Worm (Caenorhabditis elegans) whole organism, young adult: ENCODE results near the gene trr-1.
A peak's percentile ranks its signal among the peaks of the same experiment; 100 is the strongest.

Source experiments
- B0336.3 ChIP-seq: fragments of 200-800 bp; sonication (Bioruptor generic); IDR thresholded peaks from 2 replicates; pipeline ENCODE4 v1.3.6; 2022; ENCODE audit warnings: missing genetic modification characterization, missing compliant biosample characterization
- F37B4.10 ChIP-seq: fragments of 200-800 bp; sonication (Bioruptor generic); IDR thresholded peaks from 2 replicates; pipeline ENCODE4 v1.3.6; 2022; ENCODE audit warnings: missing genetic modification characterization, missing compliant biosample characterization
- F39B2.1 ChIP-seq: fragments of 200-800 bp; sonication (Bioruptor generic); IDR thresholded peaks from 2 replicates; pipeline ENCODE4 v1.3.6; 2022; ENCODE audit warnings: missing genetic modification reagents, missing genetic modification characterization, missing compliant biosample characterization
- Y53F4B.3 ChIP-seq: fragments of 200-800 bp; sonication (Bioruptor generic); IDR thresholded peaks from 2 replicates; pipeline ENCODE4 v1.3.6; 2022; ENCODE audit warnings: missing genetic modification reagents, missing genetic modification characterization, missing compliant biosample characterization
- attf-3 ChIP-seq: fragments of 200-800 bp; sonication (Bioruptor generic); conservative IDR thresholded peaks from 2 replicates; pipeline ENCODE4 v1.3.6; 2022; ENCODE audit warnings: missing genetic modification reagents, missing genetic modification characterization, missing compliant biosample characterization
- attf-6 ChIP-seq: fragments of 200-800 bp; sonication (Bioruptor generic); IDR thresholded peaks from 2 replicates; pipeline ENCODE4 v1.3.6; 2022; ENCODE audit warnings: missing genetic modification reagents, missing genetic modification characterization, missing compliant biosample characterization
- cebp-1 ChIP-seq, 2 experiments: fragments of 200-800 bp in 1 of 2; sonication (Bioruptor generic) in 1 of 2; sonication (generic microtip) in 1 of 2; IDR thresholded peaks in 1 of 2; optimal IDR thresholded peaks in 1 of 2; 2 replicates each; pipeline versions ENCODE4 v1.3.6 to Lab custom; 2017 to 2022; ENCODE audit warnings: missing compliant biosample characterization in 2 of 2, missing genetic modification characterization in 2 of 2, mild to moderate bottlenecking in 1 of 2, missing genetic modification reagents in 1 of 2, moderate library complexity in 1 of 2
- efl-1 ChIP-seq: fragments of 150-350 bp; optimal IDR thresholded peaks from 2 replicates; lab custom pipeline; 2014; ENCODE audit warnings: missing biosample characterization, missing genetic modification reagents, missing genetic modification characterization
- ekl-4 ChIP-seq: fragments of 200-800 bp; sonication (Bioruptor generic); IDR thresholded peaks from 2 replicates; pipeline ENCODE4 v1.3.6; 2022; ENCODE audit warnings: missing genetic modification reagents, missing genetic modification characterization, missing compliant biosample characterization
- fkh-3 ChIP-seq: sonication (generic microtip); optimal IDR thresholded peaks from 2 replicates; lab custom pipeline; 2016; ENCODE audit warnings: mild to moderate bottlenecking, missing genetic modification characterization, missing compliant biosample characterization
- gei-17 ChIP-seq: fragments of 200-800 bp; sonication (Bioruptor generic); optimal IDR thresholded peaks from 2 replicates; lab custom pipeline; 2018; ENCODE audit warnings: mild to moderate bottlenecking, missing genetic modification characterization, missing compliant biosample characterization
- hmg-1.2 ChIP-seq: fragments of 200-800 bp; sonication (Bioruptor generic); IDR thresholded peaks from 2 replicates; pipeline ENCODE4 v1.3.6; 2022; ENCODE audit warnings: missing genetic modification reagents, missing genetic modification characterization, missing compliant biosample characterization
- lin-26 ChIP-seq: fragments of 200-800 bp; sonication (Bioruptor generic); IDR thresholded peaks from 2 replicates; pipeline ENCODE4 v1.3.6; 2022; ENCODE audit warnings: missing genetic modification reagents, missing genetic modification characterization, missing compliant biosample characterization
- lin-35 ChIP-seq, 3 experiments: fragments of 150-350 bp in 2 of 3; sonication (generic microtip) in 1 of 3; optimal IDR thresholded peaks; 2 replicates each; lab custom pipeline; 2014 to 2018; ENCODE audit warnings: missing biosample characterization in 3 of 3, missing genetic modification characterization in 3 of 3, missing genetic modification reagents in 3 of 3
- lin-40 ChIP-seq: sonication (generic microtip); optimal IDR thresholded peaks from 2 replicates; lab custom pipeline; 2016; ENCODE audit warnings: missing genetic modification characterization, mild to moderate bottlenecking, missing compliant biosample characterization, missing genotype, missing genetic modification reagents
- lsy-27 ChIP-seq: sonication (generic microtip); optimal IDR thresholded peaks from 2 replicates; lab custom pipeline; 2017; ENCODE audit warnings: missing genetic modification characterization, mild to moderate bottlenecking, missing compliant biosample characterization, antibody characterized with exemption, missing genotype, borderline replicate concordance; ENCODE audit not compliant: insufficient read depth
- madf-6 ChIP-seq: fragments of 200-800 bp; sonication (Bioruptor generic); IDR thresholded peaks from 2 replicates; pipeline ENCODE4 v1.3.6; 2022; ENCODE audit warnings: missing genetic modification reagents, missing genetic modification characterization, missing compliant biosample characterization
- mcd-1 ChIP-seq: fragments of 200-800 bp; sonication (Bioruptor generic); IDR thresholded peaks from 2 replicates; pipeline ENCODE4 v1.3.6; 2022; ENCODE audit warnings: missing genetic modification reagents, missing genetic modification characterization, missing compliant biosample characterization
- mes-4 ChIP-seq: sonication (generic microtip); optimal IDR thresholded peaks from 2 replicates; lab custom pipeline; 2016; ENCODE audit warnings: missing genotype, missing genetic modification characterization, missing compliant biosample characterization
- nhr-27 ChIP-seq: fragments of 200-800 bp; sonication (Bioruptor generic); optimal IDR thresholded peaks from 2 replicates; lab custom pipeline; 2018; ENCODE audit warnings: mild to moderate bottlenecking, missing genetic modification characterization, moderate library complexity, missing compliant biosample characterization
- nhr-80 ChIP-seq: sonication (generic microtip); optimal IDR thresholded peaks from 2 replicates; lab custom pipeline; 2016; ENCODE audit warnings: missing genetic modification characterization, missing compliant biosample characterization
- rcor-1 ChIP-seq: fragments of 200-800 bp; sonication (Bioruptor generic); IDR thresholded peaks from 2 replicates; pipeline ENCODE4 v1.3.6; 2022; ENCODE audit warnings: missing genetic modification reagents, missing genetic modification characterization, missing compliant biosample characterization
- snpc-1.1 ChIP-seq: sonication (generic microtip); optimal IDR thresholded peaks from 2 replicates; lab custom pipeline; 2017; ENCODE audit warnings: missing genetic modification characterization, mild to moderate bottlenecking, missing compliant biosample characterization, antibody characterized with exemption, moderate library complexity, missing genotype, missing genetic modification reagents; ENCODE audit not compliant: insufficient read depth
- snpc-3.4 ChIP-seq: sonication (generic microtip); optimal IDR thresholded peaks from 2 replicates; lab custom pipeline; 2017; ENCODE audit warnings: missing genetic modification characterization, mild to moderate bottlenecking, missing compliant biosample characterization, antibody characterized with exemption, moderate library complexity, missing genotype, missing genetic modification reagents
- snpc-4 ChIP-seq, 5 experiments: fragments of 150-350 bp in 1 of 5; sonication (generic microtip) in 4 of 5; optimal IDR thresholded peaks; 2 replicates each; lab custom pipeline; 2014 to 2018; ENCODE audit warnings: missing genetic modification characterization in 5 of 5, missing biosample characterization in 3 of 5, antibody characterized with exemption in 2 of 5, mild to moderate bottlenecking in 2 of 5, missing compliant biosample characterization in 2 of 5, missing genotype in 2 of 5, moderate library complexity in 2 of 5, missing genetic modification reagents in 1 of 5
- somi-1 ChIP-seq: fragments of 200-800 bp; sonication (Bioruptor generic); optimal IDR thresholded peaks from 2 replicates; lab custom pipeline; 2018; ENCODE audit warnings: mild to moderate bottlenecking, missing genetic modification characterization, missing compliant biosample characterization
- sptf-2 ChIP-seq: fragments of 200-800 bp; sonication (Bioruptor generic); optimal IDR thresholded peaks from 2 replicates; lab custom pipeline; 2018; ENCODE audit warnings: mild to moderate bottlenecking, missing genetic modification characterization, missing compliant biosample characterization
- tbp1 ChIP-seq: fragments of 200-800 bp; sonication (Bioruptor generic); optimal IDR thresholded peaks from 2 replicates; lab custom pipeline; 2018; ENCODE audit warnings: mild to moderate bottlenecking, missing genetic modification characterization, missing compliant biosample characterization
- tlf-1 ChIP-seq: fragments of 200-800 bp; sonication (Bioruptor generic); optimal IDR thresholded peaks from 2 replicates; lab custom pipeline; 2018; ENCODE audit warnings: mild to moderate bottlenecking, missing genetic modification characterization, missing compliant biosample characterization
- zfh-2 ChIP-seq: fragments of 200-800 bp; sonication (Bioruptor generic); conservative IDR thresholded peaks from 2 replicates; pipeline ENCODE4 v1.3.6; 2022; ENCODE audit warnings: missing genetic modification reagents, missing genetic modification characterization, missing compliant biosample characterization
- zim-3 ChIP-seq: sonication (generic microtip); optimal IDR thresholded peaks from 2 replicates; lab custom pipeline; 2017; ENCODE audit warnings: mild to moderate bottlenecking, missing genetic modification characterization, moderate library complexity, missing compliant biosample characterization
- ztf-18 ChIP-seq: sonication (generic microtip); optimal IDR thresholded peaks from 2 replicates; lab custom pipeline; 2016; ENCODE audit warnings: missing genotype, mild to moderate bottlenecking, missing genetic modification characterization, missing compliant biosample characterization
- ztf-22 ChIP-seq: fragments of 200-800 bp; sonication (Bioruptor generic); optimal IDR thresholded peaks from 2 replicates; lab custom pipeline; 2018; ENCODE audit warnings: mild to moderate bottlenecking, missing genetic modification characterization, moderate library complexity, missing compliant biosample characterization
- ztf-26 ChIP-seq: sonication (generic microtip); optimal IDR thresholded peaks from 2 replicates; lab custom pipeline; 2017; ENCODE audit warnings: missing genetic modification characterization, missing compliant biosample characterization

trr-1 gene

DNA sequence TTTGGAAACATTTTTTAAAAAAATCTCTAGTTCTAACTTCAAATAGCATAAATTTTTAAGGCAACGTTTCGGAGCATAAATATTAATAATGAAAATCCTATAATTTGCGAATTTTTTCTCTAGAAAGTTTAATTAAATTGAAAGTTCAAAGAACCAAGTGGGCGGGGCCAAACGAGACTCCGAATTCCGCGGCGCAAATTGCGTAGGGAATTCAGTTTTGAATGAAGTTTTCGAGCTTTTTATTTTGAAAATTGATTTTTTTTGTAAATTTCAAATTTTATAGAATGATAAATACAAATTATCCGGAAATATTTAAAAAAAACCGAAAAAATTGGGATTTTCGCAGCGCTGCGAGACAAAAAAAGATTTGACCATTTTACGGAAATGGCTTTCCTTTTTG is 45.1 kb upstream of the trr-1 start:
- TF ChIP-seq mcd-1 (GFP tag; lab: Robert Waterston, UW) (no peak), attf-3 (GFP tag; lab: Robert Waterston, UW) (peak; percentile 84)
- TF ChIP-seq, all 124 proteins: peak for 1

DNA sequence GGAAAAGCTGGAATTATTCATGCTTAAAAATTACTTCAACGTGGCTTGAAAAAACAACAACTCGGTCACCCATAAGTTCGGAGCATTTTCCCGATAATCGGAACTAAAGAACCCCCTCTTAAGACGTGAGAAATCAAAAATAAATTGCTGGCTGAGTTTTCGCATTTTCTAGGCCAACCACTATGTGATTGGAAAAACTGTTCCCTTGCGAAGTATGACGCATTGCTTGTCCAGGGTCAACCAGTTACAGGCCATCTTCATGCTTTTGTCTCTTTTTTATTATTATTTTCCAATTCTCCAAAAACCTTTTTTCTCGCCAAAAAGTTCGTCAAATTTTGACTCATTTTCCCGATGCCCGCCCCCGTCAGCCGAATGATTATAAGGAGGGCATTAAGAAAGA is 44.4 kb upstream of the trr-1 start, which contains the start of gene F13D12.3:
Gene F13D12.3, plus strand, starts transcription at position 301 of the 400 bp plus-strand sequence.
- TF ChIP-seq ekl-4 (GFP tag; lab: Robert Waterston, UW) (no peak), tbp1 (GFP tag; lab: Kevin White, UChicago) (no peak), Y53F4B.3 (GFP tag; lab: Robert Waterston, UW) (no peak), nhr-27 (tag; lab: Kevin White, UChicago) (no peak), ztf-18 (tag; lab: Kevin White, UChicago) (no peak), efl-1 (GFP tag; lab: Kevin White, UChicago) (no peak), mes-4 (tag; lab: Kevin White, UChicago) (no peak), ztf-26 (tag; lab: Kevin White, UChicago) (no peak), F39B2.1 (GFP tag; lab: Robert Waterston, UW) (no peak), attf-6 (GFP tag; lab: Robert Waterston, UW) (no peak), gei-17 (GFP tag; lab: Kevin White, UChicago) (no peak)

DNA sequence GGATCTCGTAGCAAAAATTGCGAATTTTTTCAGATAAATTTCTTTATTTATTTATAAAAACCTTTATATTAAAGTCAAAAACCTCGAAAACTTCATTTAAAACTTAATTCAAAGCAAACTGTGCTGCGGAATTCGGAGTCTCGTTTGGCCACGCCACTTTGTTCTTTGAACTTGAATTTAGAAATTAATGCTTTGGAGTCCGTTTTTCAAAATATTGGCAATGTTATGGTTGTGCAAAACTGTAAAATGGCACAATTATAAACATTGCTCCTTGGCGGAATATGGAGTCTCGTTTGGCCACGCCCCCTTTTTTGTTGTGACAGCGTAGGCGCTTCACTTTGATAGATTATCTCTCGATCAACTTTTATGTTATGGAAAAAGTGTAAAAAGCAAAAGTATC is 43.8 kb upstream of the trr-1 start:
- no peak for TF ChIP-seq zim-3 (tag; lab: Kevin White, UChicago)
- TF ChIP-seq attf-3 (GFP tag; lab: Robert Waterston, UW) = peak; percentile 78

DNA sequence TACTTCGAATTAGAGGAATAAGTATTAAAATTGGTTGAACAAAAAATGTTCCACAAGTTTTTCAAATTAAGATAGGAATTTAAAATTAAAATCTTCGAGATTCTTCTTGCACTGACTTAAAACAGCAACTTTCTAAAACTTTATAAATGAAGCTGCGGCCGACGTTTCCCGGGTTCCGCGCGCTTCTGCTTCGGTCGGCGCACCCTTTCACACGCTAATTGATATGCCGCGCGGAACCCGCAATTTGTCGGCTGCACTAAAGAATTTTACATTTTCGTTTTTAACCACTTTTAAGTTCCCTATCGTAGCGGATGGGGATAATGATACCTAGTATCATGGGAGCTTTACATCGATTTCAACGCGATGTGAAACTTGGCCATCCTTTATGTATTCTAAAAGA is 39.0 kb upstream of the trr-1 start:
- TF ChIP-seq nhr-80 (tag; lab: Kevin White, UChicago) = no peak
- peak; percentile 84 for TF ChIP-seq snpc-1.1
- peak; percentile 33 for TF ChIP-seq snpc-3.4 (tag; lab: Kevin White, UChicago)
- peak; percentile 56 for TF ChIP-seq hmg-1.2 (GFP tag; lab: Robert Waterston, UW)
- TF ChIP-seq madf-6 = peak; percentile 6; the same call in 1 of the 2 replicates
- peak; percentile 79 for TF ChIP-seq snpc-4 (GFP tag; optimal IDR thresholded peaks at IDR 0.05; lab: Kevin White, UChicago)
- peak; percentile 57 to 96 (median 88) for TF ChIP-seq snpc-4 (tag; optimal IDR thresholded peaks at IDR 0.05; lab: Kevin White, UChicago)
- TF ChIP-seq ztf-22 (GFP tag; lab: Kevin White, UChicago) = no peak
- TF ChIP-seq sptf-2 (GFP tag; lab: Kevin White, UChicago) = no peak
- TF ChIP-seq, all 124 proteins: peak for 5

DNA sequence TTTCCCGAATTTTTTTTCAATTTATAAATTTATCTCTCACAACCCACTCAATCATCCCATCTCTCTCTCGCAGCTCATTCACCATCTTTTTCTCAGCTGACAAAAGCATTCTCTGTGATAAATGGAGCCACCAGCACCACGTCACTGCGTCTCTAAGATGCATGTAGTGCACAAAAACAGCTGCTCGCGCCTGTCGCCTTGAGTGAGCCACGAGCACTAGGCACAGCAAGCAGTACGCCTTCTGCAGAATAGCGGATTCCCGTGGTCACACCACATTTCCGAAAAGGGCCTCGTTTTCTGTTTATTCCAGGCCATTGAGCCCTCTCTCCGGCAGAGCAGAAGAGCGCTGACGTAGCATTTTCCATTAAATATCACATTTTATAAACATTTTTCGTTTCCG is 37.8 kb upstream of the trr-1 start, which contains the start of gene F13D12.10:
Gene F13D12.10, plus strand, starts transcription at position 231 of the 400 bp plus-strand sequence.
- TF ChIP-seq F37B4.10 = no peak
- no peak for TF ChIP-seq cebp-1 (GFP tag; IDR thresholded peaks at IDR 0.05; lab: Robert Waterston, UW)
- peak; percentile 6 for TF ChIP-seq cebp-1 (tag; optimal IDR thresholded peaks at IDR 0.05; lab: Kevin White, UChicago)
- no peak for TF ChIP-seq mcd-1 (GFP tag; lab: Robert Waterston, UW)
- no peak for TF ChIP-seq rcor-1
- no peak for TF ChIP-seq lin-40
- no peak for TF ChIP-seq lin-35 (GFP tag; optimal IDR thresholded peaks at IDR 0.05; lab: Kevin White, UChicago)
- TF ChIP-seq B0336.3 (GFP tag; lab: Robert Waterston, UW) = no peak
- TF ChIP-seq zfh-2 (GFP tag; lab: Robert Waterston, UW) = peak; percentile 75
- TF ChIP-seq fkh-3 (tag; lab: Kevin White, UChicago) = no peak
- TF ChIP-seq somi-1 (GFP tag; lab: Kevin White, UChicago) = peak; percentile 47
- TF ChIP-seq lin-26 (GFP tag; lab: Robert Waterston, UW) = no peak
- TF ChIP-seq lsy-27 = no peak
- TF ChIP-seq tlf-1 (GFP tag; lab: Kevin White, UChicago) = no peak
- TF ChIP-seq, all 124 proteins: peak for 3
